Worm (Caenorhabditis elegans) whole organism, mixed stage, embryonic: Measurements from ENCODE around the gene F38E1.6.

Source experiments
- elt-1 ChIP-seq: sonication (generic microtip); optimal IDR thresholded peaks from 2 replicates; lab custom pipeline; 2017; ENCODE audit warnings: missing genetic modification characterization, mild to moderate bottlenecking, missing compliant biosample characterization, antibody characterized with exemption, moderate library complexity, borderline replicate concordance; ENCODE audit not compliant: insufficient read depth
- hlh-1 ChIP-seq: fragments of 150-350 bp; optimal IDR thresholded peaks from 2 replicates; lab custom pipeline; 2014; ENCODE audit warnings: missing biosample characterization, missing genetic modification reagents, missing genetic modification characterization
- lsy-2 ChIP-seq: fragments of 150-350 bp; optimal IDR thresholded peaks from 2 replicates; lab custom pipeline; 2014; ENCODE audit warnings: missing biosample characterization, missing genetic modification characterization
- unc-62 ChIP-seq: fragments of 150-350 bp; optimal IDR thresholded peaks from 2 replicates; lab custom pipeline; 2014; ENCODE audit warnings: missing biosample characterization, missing genetic modification reagents, missing genetic modification characterization

ce11 chrV:8334360-8334759, 25.5 kb upstream of the F38E1.6 start, which contains the start of gene tmd-2:
- TF ChIP-seq elt-1 (tag; lab: Kevin White, UChicago) (no peak), unc-62 (no peak), lsy-2 (tag; lab: Kevin White, UChicago) (no peak), hlh-1 (no peak)
